Fruit fly (Drosophila melanogaster): ENCODE data around the gene CG17294.

The CG17294 gene

DNA sequence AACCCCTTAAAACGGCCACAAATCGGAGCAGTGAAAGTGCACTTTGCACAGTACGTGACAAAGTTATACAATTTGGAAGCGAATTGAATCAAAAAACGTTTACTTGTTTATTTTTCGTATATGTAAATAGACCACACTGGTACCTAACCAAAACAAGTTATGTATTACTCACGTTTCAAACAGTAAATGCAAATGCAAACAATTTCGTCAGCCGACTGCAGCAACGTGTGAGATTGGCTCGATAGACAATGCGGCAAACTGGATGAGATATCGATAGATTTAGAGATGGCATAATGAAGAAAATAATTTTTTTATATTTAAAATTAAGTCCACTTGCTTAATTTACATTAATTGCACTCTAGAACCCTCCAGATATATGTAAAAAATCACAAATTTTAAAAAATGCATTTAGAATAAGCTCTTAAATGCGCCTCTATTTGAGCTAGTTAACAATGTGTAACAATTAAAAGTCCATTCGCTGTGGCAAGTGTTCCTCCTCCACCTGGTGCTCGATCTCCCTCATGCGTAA, 4.7 kb downstream of the CG17294 start, which contains the start of gene AlaRS (continued):
- no peak for TF ChIP-seq btn (GFP tag; optimal IDR thresholded peaks at IDR 0.05)
- TF ChIP-seq Doc3 (GFP tag; IDR thresholded peaks at IDR 0.05; ENCODE audit: partially characterized antibody), result peak; percentile 73
- peak; percentile 54 for TF ChIP-seq Blimp-1 (GFP tag; optimal IDR thresholded peaks at IDR 0.05)
- TF ChIP-seq CTCF (GFP tag; optimal IDR thresholded peaks at IDR 0.05), result no peak
- no peak for TF ChIP-seq hkb (optimal IDR thresholded peaks at IDR 0.05)
- TF ChIP-seq hkb (GFP tag; IDR thresholded peaks at IDR 0.05), result no peak; the same call in 1 of the 2 replicates
- no peak for TF ChIP-seq Fer2 (tag; optimal IDR thresholded peaks at IDR 0.05)
- TF ChIP-seq CG2116 (GFP tag; optimal IDR thresholded peaks at IDR 0.05), result peak; percentile 81
- no peak for TF ChIP-seq wek (GFP tag; optimal IDR thresholded peaks at IDR 0.05)
- peak; percentile 10; the same call in 1 of the 2 replicates for TF ChIP-seq onecut (GFP tag; IDR thresholded peaks at IDR 0.05)
- TF ChIP-seq CG9609 (GFP tag; optimal IDR thresholded peaks at IDR 0.05), result no peak
- TF ChIP-seq B-H2 (GFP tag; optimal IDR thresholded peaks at IDR 0.05), result peak; percentile 39
- no peak for TF ChIP-seq Kr (GFP tag; optimal IDR thresholded peaks at IDR 0.05)
- TF ChIP-seq CG7745 (tag; optimal IDR thresholded peaks at IDR 0.05), result no peak
- peak; percentile 56 for TF ChIP-seq CG7556 (GFP tag; optimal IDR thresholded peaks at IDR 0.05)
- no peak for TF ChIP-seq Dip3 (GFP tag; optimal IDR thresholded peaks at IDR 0.05)
- no peak; the same call in 1 of the 2 replicates for TF ChIP-seq sob (GFP tag; IDR thresholded peaks at IDR 0.05)
- TF ChIP-seq CG7963 (GFP tag; IDR thresholded peaks at IDR 0.05; ENCODE audit: partially characterized antibody), result no peak
- TF ChIP-seq GATAe (GFP tag; conservative IDR thresholded peaks at IDR 0.05), result no peak
- TF ChIP-seq sug (tag; optimal IDR thresholded peaks at IDR 0.05), result peak; percentile 33
- peak; percentile 23; the same call in 1 of the 2 replicates for TF ChIP-seq CG17328 (GFP tag; IDR thresholded peaks at IDR 0.05)
- peak; percentile 4 for TF ChIP-seq tap (tag; optimal IDR thresholded peaks at IDR 0.05)
- no peak for TF ChIP-seq Trl (optimal IDR thresholded peaks at IDR 0.05)
- TF ChIP-seq Trl (GFP tag; optimal IDR thresholded peaks at IDR 0.05), result no peak
- no peak for TF ChIP-seq pnt (GFP tag; optimal IDR thresholded peaks at IDR 0.05)
- peak; percentile 3 for TF ChIP-seq CG6813 (GFP tag; optimal IDR thresholded peaks at IDR 0.05)
- no peak for TF ChIP-seq run (tag; optimal IDR thresholded peaks at IDR 0.05)
- TF ChIP-seq Deaf1 (tag; optimal IDR thresholded peaks at IDR 0.05), result peak; percentile 9
- no peak for TF ChIP-seq seq (GFP tag; IDR thresholded peaks at IDR 0.05)
- TF ChIP-seq inv (GFP tag; IDR thresholded peaks at IDR 0.05; ENCODE audit: partially characterized antibody), result peak; percentile 46
- TF ChIP-seq CG3281 (GFP tag; optimal IDR thresholded peaks at IDR 0.05), result peak; percentile 49
- no peak for TF ChIP-seq pfk (GFP tag; optimal IDR thresholded peaks at IDR 0.05)
- no peak for TF ChIP-seq so (GFP tag; IDR thresholded peaks at IDR 0.05)
- peak; percentile 50 for TF ChIP-seq corto (GFP tag; optimal IDR thresholded peaks at IDR 0.05)
- no peak for TF ChIP-seq Dek (tag; optimal IDR thresholded peaks at IDR 0.05)
- no peak for TF ChIP-seq lov (optimal IDR thresholded peaks at IDR 0.05)
- TF ChIP-seq lov (GFP tag; IDR thresholded peaks at IDR 0.05), result no peak
- peak; percentile 61 for TF ChIP-seq CG2712 (tag; optimal IDR thresholded peaks at IDR 0.05)
- TF ChIP-seq Dll (GFP tag; IDR thresholded peaks at IDR 0.05; ENCODE audit: partially characterized antibody), result peak; percentile 79
- TF ChIP-seq CG14860 (GFP tag; IDR thresholded peaks at IDR 0.05; ENCODE audit: partially characterized antibody), result peak; percentile 41; the same call in 1 of the 3 replicates
- TF ChIP-seq CG3407 (GFP tag; optimal IDR thresholded peaks at IDR 0.05), result peak; percentile 24
- TF ChIP-seq CG12299 (tag; optimal IDR thresholded peaks at IDR 0.05), result no peak
- peak; percentile 36 for TF ChIP-seq Max (GFP tag; optimal IDR thresholded peaks at IDR 0.05)
- peak; percentile 26 for TF ChIP-seq Sox100B (GFP tag; optimal IDR thresholded peaks at IDR 0.05)
- TF ChIP-seq BtbVII (GFP tag; optimal IDR thresholded peaks at IDR 0.05), result no peak
- TF ChIP-seq oc (tag; optimal IDR thresholded peaks at IDR 0.05), result no peak
- no peak for TF ChIP-seq C15 (GFP tag; IDR thresholded peaks at IDR 0.05)
- peak; percentile 15 for TF ChIP-seq CG4854 (GFP tag; optimal IDR thresholded peaks at IDR 0.05)
- TF ChIP-seq CG34224 (GFP tag; IDR thresholded peaks at IDR 0.05; ENCODE audit: partially characterized antibody), result peak; percentile 61
- TF ChIP-seq CG17912 (GFP tag; optimal IDR thresholded peaks at IDR 0.05), result no peak
- TF ChIP-seq ato (GFP tag; IDR thresholded peaks at IDR 0.05; ENCODE audit: partially characterized antibody), result no peak
